Fruit fly (Drosophila melanogaster) whole organism, prepupa: ENCODE results near the gene Lam.

ENCODE experiments used
- Blimp-1 ChIP-seq: fragments of 200-800 bp; sonication (Bioruptor generic); optimal IDR thresholded peaks from 3 replicates; lab custom pipeline; 2017; ENCODE audit warnings: missing biosample characterization, missing genetic modification characterization, mild to moderate bottlenecking, moderate library complexity, missing genetic modification reagents
- CG10631 ChIP-seq: fragments of 200-800 bp; sonication (Bioruptor generic); optimal IDR thresholded peaks from 2 replicates; lab custom pipeline; 2016; ENCODE audit warnings: missing biosample characterization, missing genetic modification characterization
- CG11762 ChIP-seq: fragments of 200-800 bp; sonication (Bioruptor generic); optimal IDR thresholded peaks from 3 replicates; lab custom pipeline; 2016; ENCODE audit warnings: missing biosample characterization, missing genetic modification characterization; ENCODE audit not compliant: insufficient read depth
- CG11902 ChIP-seq: fragments of 200-800 bp; sonication (Bioruptor generic); optimal IDR thresholded peaks from 3 replicates; lab custom pipeline; 2016; ENCODE audit warnings: missing biosample characterization, missing genetic modification characterization
- CG3032 ChIP-seq: fragments of 200-800 bp; optimal IDR thresholded peaks from 2 replicates; lab custom pipeline; 2019; ENCODE audit warnings: missing biosample characterization, mild to moderate bottlenecking, missing genetic modification characterization, moderate library complexity
- CG31627 ChIP-seq: fragments of 200-800 bp; sonication (Bioruptor generic); optimal IDR thresholded peaks from 3 replicates; lab custom pipeline; 2016; ENCODE audit warnings: missing biosample characterization, missing genetic modification characterization
- CG32006 ChIP-seq: fragments of 200-800 bp; sonication (Bioruptor generic); optimal IDR thresholded peaks from 3 replicates; lab custom pipeline; 2017; ENCODE audit warnings: missing biosample characterization, mild to moderate bottlenecking, missing genetic modification characterization
- CG3919 ChIP-seq: fragments of 200-800 bp; sonication (Bioruptor generic); optimal IDR thresholded peaks from 3 replicates; lab custom pipeline; 2016; ENCODE audit warnings: missing biosample characterization, missing genetic modification characterization
- CG4318 ChIP-seq: fragments of 200-800 bp; sonication (Bioruptor generic); optimal IDR thresholded peaks from 3 replicates; lab custom pipeline; 2017; ENCODE audit warnings: missing biosample characterization, mild to moderate bottlenecking, missing genetic modification characterization
- CG6163 ChIP-seq: fragments of 200-800 bp; sonication (Bioruptor generic); IDR thresholded peaks from 3 replicates; pipeline ENCODE4 v1.3.6; 2022; ENCODE audit warnings: missing biosample characterization, missing genetic modification characterization
- CG6854 ChIP-seq: fragments of 200-800 bp; sonication (Bioruptor generic); optimal IDR thresholded peaks from 2 replicates; lab custom pipeline; 2017; ENCODE audit warnings: missing biosample characterization, mild to moderate bottlenecking, missing genetic modification characterization
- CG8119 ChIP-seq: fragments of 200-800 bp; sonication (Bioruptor generic); IDR thresholded peaks from 3 replicates; pipeline ENCODE4 v1.3.6; 2022; ENCODE audit warnings: missing biosample characterization, missing genetic modification characterization
- CG8632 ChIP-seq: fragments of 200-800 bp; sonication (Bioruptor generic); optimal IDR thresholded peaks from 3 replicates; lab custom pipeline; 2016; ENCODE audit warnings: missing biosample characterization, missing genetic modification characterization
- CG9139 ChIP-seq: fragments of 200-800 bp; sonication (Bioruptor generic); optimal IDR thresholded peaks from 3 replicates; lab custom pipeline; 2017; ENCODE audit warnings: missing biosample characterization, mild to moderate bottlenecking, missing genetic modification characterization
- Eip75B ChIP-seq: fragments of 200-800 bp; sonication (Bioruptor generic); optimal IDR thresholded peaks from 3 replicates; lab custom pipeline; 2016; ENCODE audit warnings: missing biosample characterization, missing genetic modification characterization
- Eip78C ChIP-seq: fragments of 200-800 bp; sonication (Bioruptor generic); peaks from one replicate; lab custom pipeline; 2016; ENCODE audit warnings: missing biosample characterization, missing genetic modification characterization
- Eip93F ChIP-seq: fragments of 200-800 bp; sonication (Bioruptor generic); optimal IDR thresholded peaks from 2 replicates; lab custom pipeline; 2016; ENCODE audit warnings: missing biosample characterization, mild to moderate bottlenecking, missing genetic modification characterization
- Hr38 ChIP-seq: sonication (Bioruptor generic); optimal IDR thresholded peaks from 2 replicates; lab custom pipeline; 2016; ENCODE audit warnings: missing biosample characterization, missing genetic modification characterization
- Hr39 ChIP-seq: fragments of 200-800 bp; sonication (Bioruptor generic); optimal IDR thresholded peaks from 2 replicates; lab custom pipeline; 2016; ENCODE audit warnings: missing biosample characterization, missing genetic modification characterization
- Met ChIP-seq: fragments of 200-800 bp; sonication (Bioruptor generic); optimal IDR thresholded peaks from 3 replicates; lab custom pipeline; 2016; ENCODE audit warnings: missing biosample characterization, missing genetic modification characterization
- Smox ChIP-seq: fragments of 200-800 bp; sonication (Bioruptor generic); optimal IDR thresholded peaks from 3 replicates; lab custom pipeline; 2016; ENCODE audit warnings: missing biosample characterization, missing genetic modification characterization
- Sox102F ChIP-seq: fragments of 200-800 bp; sonication (Bioruptor generic); optimal IDR thresholded peaks from 2 replicates; lab custom pipeline; 2016; ENCODE audit warnings: missing biosample characterization, mild to moderate bottlenecking, missing genetic modification characterization
- Sox14 ChIP-seq: fragments of 200-800 bp; sonication (Bioruptor generic); optimal IDR thresholded peaks from 3 replicates; lab custom pipeline; 2016; ENCODE audit warnings: missing biosample characterization, missing genetic modification characterization
- Sox15 ChIP-seq: fragments of 200-800 bp; sonication (Bioruptor generic); optimal IDR thresholded peaks from 3 replicates; lab custom pipeline; 2016; ENCODE audit warnings: missing biosample characterization, missing genetic modification characterization
- acj6 ChIP-seq: fragments of 200-800 bp; sonication (Bioruptor generic); optimal IDR thresholded peaks from 3 replicates; lab custom pipeline; 2016; ENCODE audit warnings: missing biosample characterization, missing genetic modification characterization
- esn ChIP-seq: fragments of 200-800 bp; sonication (Bioruptor generic); optimal IDR thresholded peaks from 2 replicates; lab custom pipeline; 2016; ENCODE audit warnings: missing biosample characterization, mild to moderate bottlenecking, missing genetic modification characterization, moderate library complexity
- fd85E ChIP-seq: fragments of 200-800 bp; sonication (Bioruptor generic); optimal IDR thresholded peaks from 3 replicates; lab custom pipeline; 2016; ENCODE audit warnings: missing biosample characterization, missing genetic modification characterization
- fkh ChIP-seq: fragments of 200-800 bp; sonication (Bioruptor generic); optimal IDR thresholded peaks from 3 replicates; lab custom pipeline; 2017; ENCODE audit warnings: missing biosample characterization, mild to moderate bottlenecking, missing genetic modification characterization, moderate library complexity
- salr ChIP-seq, 2 experiments: fragments of 200-800 bp; sonication (Bioruptor generic); optimal IDR thresholded peaks; 3 replicates each; lab custom pipeline; 2016 to 2018; ENCODE audit warnings: missing biosample characterization in 2 of 2, missing genetic modification characterization in 2 of 2, mild to moderate bottlenecking in 1 of 2
- spab ChIP-seq: fragments of 200-800 bp; sonication (Bioruptor generic); optimal IDR thresholded peaks from 2 replicates; lab custom pipeline; 2017; ENCODE audit warnings: missing biosample characterization, mild to moderate bottlenecking, missing genetic modification characterization, missing genetic modification reagents
- svp ChIP-seq: fragments of 200-800 bp; sonication (Bioruptor generic); peaks from one replicate; lab custom pipeline; 2016; ENCODE audit warnings: missing biosample characterization, missing genetic modification characterization
- vri ChIP-seq: fragments of 200-800 bp; sonication (Bioruptor generic); optimal IDR thresholded peaks from 3 replicates; lab custom pipeline; 2016; ENCODE audit warnings: missing biosample characterization, mild to moderate bottlenecking, missing genetic modification characterization

Gene Lam

dm6 chr2L:5546518-5547287, 4.4 kb downstream of the Lam start, which contains the start of gene Oscillin (continued):
- TF ChIP-seq CG11762 (GFP tag; lab: Kevin White, UChicago): peak; percentile 66
- peak; percentile 70 for TF ChIP-seq CG8632 (GFP tag; lab: Kevin White, UChicago)
- TF ChIP-seq CG9139: no peak
- TF ChIP-seq acj6 (GFP tag; lab: Kevin White, UChicago): peak; percentile 79
- peak; percentile 80 for TF ChIP-seq CG3032 (tag; lab: Kevin White, UChicago)
- TF ChIP-seq Hr39 (GFP tag; lab: Kevin White, UChicago): peak; percentile 27
- peak; percentile 96 for TF ChIP-seq svp (GFP tag; lab: Kevin White, UChicago)
- peak; percentile 97 for TF ChIP-seq Blimp-1
- peak; percentile 57; the same call in 1 of the 3 replicates for TF ChIP-seq CG8119 (GFP tag; lab: Robert Waterston, UW)
- peak; percentile 53 for TF ChIP-seq Met
- TF ChIP-seq Smox (GFP tag; lab: Kevin White, UChicago): peak; percentile 65
- peak; percentile 55 for TF ChIP-seq Sox15 (GFP tag; lab: Kevin White, UChicago)
- TF ChIP-seq Eip75B: peak; percentile 70
- no peak for TF ChIP-seq CG4318
- no peak for TF ChIP-seq Eip93F (GFP tag; lab: Kevin White, UChicago)
- peak; percentile 51 for TF ChIP-seq CG6854 (GFP tag; lab: Kevin White, UChicago)
- peak; percentile 78 for TF ChIP-seq CG32006 (GFP tag; lab: Kevin White, UChicago)
- peak; percentile 38 for TF ChIP-seq Sox14 (GFP tag; lab: Kevin White, UChicago)
- peak; percentile 70 for TF ChIP-seq spab
- TF ChIP-seq CG11902: peak; percentile 52
- peak; percentile 79 for TF ChIP-seq CG6163 (GFP tag; lab: Robert Waterston, UW)
- peak; percentile 53 for TF ChIP-seq esn (GFP tag; lab: Kevin White, UChicago)
- TF ChIP-seq Hr38 (GFP tag; lab: Kevin White, UChicago): no peak
- peak in 1 of 2 experiments; percentile 67 for TF ChIP-seq salr (GFP tag; optimal IDR thresholded peaks at IDR 0.05; lab: Kevin White, UChicago)
- TF ChIP-seq CG31627 (GFP tag; lab: Kevin White, UChicago): peak; percentile 68
- TF ChIP-seq Sox102F (GFP tag; lab: Kevin White, UChicago): peak; percentile 36
- TF ChIP-seq Eip78C (GFP tag; lab: Kevin White, UChicago): peak; percentile 96
- peak; percentile 58 for TF ChIP-seq CG10631 (GFP tag; lab: Kevin White, UChicago)
- TF ChIP-seq, all 60 proteins: peak for 51

dm6 chr2L:5547288-5547777, 5.1 kb downstream of the Lam start:
- TF ChIP-seq Blimp-1: peak; percentile 1
- TF ChIP-seq Eip93F (GFP tag; lab: Kevin White, UChicago): peak; percentile 25
- TF ChIP-seq vri (GFP tag; lab: Kevin White, UChicago): peak; percentile 5
- TF ChIP-seq CG32006 (GFP tag; lab: Kevin White, UChicago): no peak
- no peak for TF ChIP-seq fd85E (GFP tag; lab: Kevin White, UChicago)
- no peak for TF ChIP-seq esn (GFP tag; lab: Kevin White, UChicago)
- peak; percentile 62 for TF ChIP-seq svp (GFP tag; lab: Kevin White, UChicago)

DNA sequence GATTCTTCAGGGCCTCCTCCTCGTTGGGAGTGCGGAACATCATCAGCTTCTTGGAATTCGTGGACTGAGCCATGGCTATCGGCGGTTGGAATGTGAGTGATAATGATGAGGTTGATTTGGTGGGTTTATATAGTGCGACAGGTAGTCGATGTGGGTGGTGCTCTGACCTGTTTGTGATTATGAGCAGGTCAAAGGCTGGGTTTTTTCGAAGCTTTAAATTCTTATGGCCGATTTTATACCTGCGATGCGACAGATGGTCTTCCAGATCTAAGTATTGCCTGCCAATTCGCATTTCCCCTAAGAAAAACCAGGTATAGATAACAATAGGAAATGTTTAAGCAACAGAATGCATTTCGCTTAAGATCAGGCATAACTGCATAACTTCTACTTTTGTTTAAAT, 8.5 kb downstream of the Lam start, which contains the start of gene CG14014:
Gene CG14014, minus strand, starts transcription at position 101 of the 400 bp plus-strand sequence.
- no peak for TF ChIP-seq fkh (GFP tag; lab: Kevin White, UChicago)
- TF ChIP-seq CG8632 (GFP tag; lab: Kevin White, UChicago): no peak
- TF ChIP-seq CG10631 (GFP tag; lab: Kevin White, UChicago): no peak
- no peak for TF ChIP-seq Met
- TF ChIP-seq fd85E (GFP tag; lab: Kevin White, UChicago): no peak
- TF ChIP-seq CG9139: no peak
- no peak for TF ChIP-seq CG6854 (GFP tag; lab: Kevin White, UChicago)
- no peak for TF ChIP-seq spab
- TF ChIP-seq CG8119 (GFP tag; lab: Robert Waterston, UW): no peak
- no peak for TF ChIP-seq CG3919 (GFP tag; lab: Kevin White, UChicago)

DNA sequence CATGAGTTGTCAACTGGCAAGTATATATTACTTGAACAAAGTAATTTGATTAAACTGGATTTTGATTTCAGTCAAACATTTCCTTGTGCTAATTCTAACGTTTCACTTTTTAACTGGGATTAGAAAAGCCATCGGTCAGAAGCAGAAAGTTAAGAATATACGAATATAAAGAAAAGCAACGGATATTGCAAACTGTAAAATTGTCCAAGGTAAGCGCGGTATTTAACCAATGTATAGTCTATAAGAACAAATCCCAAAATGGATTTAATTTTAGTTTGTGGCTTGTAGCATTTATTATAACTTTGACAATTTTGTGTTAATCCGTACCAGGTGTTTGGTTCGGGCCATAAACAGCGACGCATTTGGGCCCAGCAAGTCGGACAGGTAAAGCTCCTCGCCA, 9.3 kb downstream of the Lam start, which contains the start of gene CG18269:
Gene CG18269, plus strand, starts transcription at position 301 of the 400 bp plus-strand sequence.
- no peak for TF ChIP-seq Sox15 (GFP tag; lab: Kevin White, UChicago)
- no peak for TF ChIP-seq fd85E (GFP tag; lab: Kevin White, UChicago)
- TF ChIP-seq Eip93F (GFP tag; lab: Kevin White, UChicago): no peak
